Worm (Caenorhabditis elegans): ENCODE data around the gene M01F1.8.

The M01F1.8 gene

DNA sequence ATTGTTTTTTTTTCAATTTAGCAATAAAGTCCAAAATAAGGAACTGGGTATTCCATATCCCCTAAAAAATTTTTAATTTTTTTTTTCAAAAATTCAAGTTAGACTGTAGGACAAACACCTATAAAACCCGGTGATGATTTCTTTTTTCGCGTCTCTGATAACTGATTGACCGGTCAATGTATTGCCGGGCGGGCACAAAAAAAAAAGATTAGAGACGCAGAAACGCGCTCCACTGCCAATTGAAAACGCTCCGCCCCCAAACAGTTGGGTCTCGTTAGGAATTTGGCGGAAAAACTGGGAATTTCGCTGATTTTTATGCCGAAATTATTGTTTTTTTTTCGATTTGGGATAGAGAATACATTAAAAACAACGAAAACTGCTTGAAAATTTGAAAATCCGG, 34.0 kb downstream of the M01F1.8 start:
- TF ChIP-seq nhr-12 (tag; optimal IDR thresholded peaks at IDR 0.05) (no peak), ceh-82 (tag; optimal IDR thresholded peaks at IDR 0.05) (no peak), alr-1 (tag; optimal IDR thresholded peaks at IDR 0.05) (no peak), fos-1 (tag; optimal IDR thresholded peaks at IDR 0.05) (peak; percentile 39), lin-13 (GFP tag; optimal IDR thresholded peaks at IDR 0.05) (no peak), ztf-1 (GFP tag; conservative IDR thresholded peaks at IDR 0.05) (no peak), unc-55 (GFP tag; optimal IDR thresholded peaks at IDR 0.05) (no peak)

DNA sequence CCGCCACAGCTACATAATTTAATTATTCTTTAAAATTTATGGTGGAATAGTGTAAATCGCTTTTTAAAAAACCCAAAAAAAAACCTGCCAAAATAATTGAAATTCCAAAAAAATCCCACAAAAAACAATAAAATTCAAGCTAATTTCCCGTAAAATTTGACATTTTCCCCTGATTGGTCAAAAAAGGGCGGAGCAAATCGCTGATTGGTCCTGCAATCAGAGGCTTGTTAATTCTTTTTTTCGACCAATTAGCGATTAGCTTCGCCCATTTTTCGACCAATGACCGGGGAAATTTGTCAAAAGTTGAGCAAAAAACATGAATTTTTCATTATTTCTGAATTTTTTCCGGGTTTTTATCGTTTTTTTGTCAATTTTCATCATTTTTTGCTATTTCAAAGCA, 35.3 kb downstream of the M01F1.8 start:
- no peak for TF ChIP-seq ztf-11 (tag; optimal IDR thresholded peaks at IDR 0.05)
- no peak for TF ChIP-seq nhr-12 (tag; optimal IDR thresholded peaks at IDR 0.05)
- TF ChIP-seq ztf-1 (GFP tag; conservative IDR thresholded peaks at IDR 0.05): no peak
- TF ChIP-seq dmd-4 (tag; optimal IDR thresholded peaks at IDR 0.05): no peak
- no peak for TF ChIP-seq unc-55 (GFP tag; optimal IDR thresholded peaks at IDR 0.05)
- no peak for TF ChIP-seq mab-5 (tag; optimal IDR thresholded peaks at IDR 0.05)
- no peak for TF ChIP-seq nhr-11 (tag; optimal IDR thresholded peaks at IDR 0.05)
- no peak for TF ChIP-seq gmeb-1 (tag; optimal IDR thresholded peaks at IDR 0.05)
- no peak for TF ChIP-seq fos-1 (tag; optimal IDR thresholded peaks at IDR 0.05)
- TF ChIP-seq ceh-16 (tag; optimal IDR thresholded peaks at IDR 0.05): no peak
- TF ChIP-seq sem-4 (tag; optimal IDR thresholded peaks at IDR 0.05): no peak
- no peak for TF ChIP-seq ztf-4 (tag; optimal IDR thresholded peaks at IDR 0.05)
- no peak for TF ChIP-seq lin-11 (tag; optimal IDR thresholded peaks at IDR 0.05)

DNA sequence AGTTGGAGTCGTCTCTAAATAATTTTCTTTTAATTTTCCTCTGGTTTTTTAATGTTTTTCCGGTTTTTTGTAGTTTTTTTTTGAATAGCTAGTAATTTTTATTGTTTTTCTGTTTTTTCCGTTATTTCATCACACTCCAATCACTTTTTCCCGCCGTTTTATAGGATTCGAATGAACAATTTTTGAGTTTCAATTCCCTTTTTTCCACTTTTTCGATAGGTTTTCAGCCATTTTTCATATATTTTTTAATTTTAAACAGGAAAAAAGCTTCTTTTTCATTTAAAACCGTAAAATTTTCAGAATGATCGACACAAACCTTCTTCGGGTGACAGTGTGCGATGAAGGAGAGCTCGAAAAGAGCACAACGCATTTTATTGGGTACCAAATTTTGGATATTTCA, 40.9 kb downstream of the M01F1.8 start, which contains the start of gene pph-6:
Gene pph-6 (plus strand): TSS at position 301 of the 400 bp plus-strand sequence.
- TF ChIP-seq nhr-129 (tag; optimal IDR thresholded peaks at IDR 0.05): no peak
- TF ChIP-seq skn-1 (tag; optimal IDR thresholded peaks at IDR 0.05): no peak
- no peak for TF ChIP-seq lin-11 (tag; optimal IDR thresholded peaks at IDR 0.05)
- TF ChIP-seq nhr-237 (tag; optimal IDR thresholded peaks at IDR 0.05): no peak
- TF ChIP-seq nhr-23 (tag; optimal IDR thresholded peaks at IDR 0.05): no peak
- TF ChIP-seq egl-27 (tag; optimal IDR thresholded peaks at IDR 0.05): no peak
- no peak for TF ChIP-seq ztf-4 (tag; optimal IDR thresholded peaks at IDR 0.05)
- TF ChIP-seq nhr-10 (tag; optimal IDR thresholded peaks at IDR 0.05): no peak
- TF ChIP-seq sem-4 (tag; optimal IDR thresholded peaks at IDR 0.05): no peak

DNA sequence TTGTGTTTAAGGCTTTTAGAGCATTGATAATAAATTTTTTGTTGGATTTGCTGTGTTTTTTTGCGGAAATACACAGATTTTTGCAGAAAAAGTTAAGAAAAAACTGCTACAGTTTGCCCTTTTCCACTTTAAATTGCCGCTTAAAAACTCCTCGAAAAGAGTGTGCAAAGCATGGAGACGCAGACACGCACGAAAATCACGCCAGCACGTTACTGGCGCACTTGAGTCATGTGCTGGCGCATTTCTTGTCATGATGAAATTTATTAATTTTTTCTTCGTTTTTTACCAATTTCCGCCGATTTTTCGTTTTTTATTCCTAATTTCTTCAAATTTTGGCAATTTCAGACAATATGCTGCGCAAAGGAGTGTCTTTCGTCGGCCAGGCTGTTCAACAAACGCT, 42.3 kb downstream of the M01F1.8 start, which contains the start of gene C34C12.8:
Gene C34C12.8 (plus strand): TSS at position 346 of the 400 bp plus-strand sequence.
- TF ChIP-seq mdl-1 (tag; optimal IDR thresholded peaks at IDR 0.05) (peak in 1 of 2 experiments; percentile 73), elt-3 (tag; optimal IDR thresholded peaks at IDR 0.05) (no peak), lin-11 (tag; optimal IDR thresholded peaks at IDR 0.05) (peak; percentile 93), F13H6.1 (tag; optimal IDR thresholded peaks at IDR 0.05) (peak; percentile 93), ceh-16 (tag; optimal IDR thresholded peaks at IDR 0.05) (peak; percentile 79), ztf-4 (tag; optimal IDR thresholded peaks at IDR 0.05) (peak; percentile 94), Y55F3AM.14 (GFP tag; optimal IDR thresholded peaks at IDR 0.05) (peak; percentile 80), ZK546.5 (tag; optimal IDR thresholded peaks at IDR 0.05) (peak; percentile 65), mbf-1 (tag; optimal IDR thresholded peaks at IDR 0.05) (no peak), snpc-4 (tag; optimal IDR thresholded peaks at IDR 0.05) (peak; percentile 71), lin-39 (tag; optimal IDR thresholded peaks at IDR 0.05) (no peak), nhr-129 (tag; optimal IDR thresholded peaks at IDR 0.05) (peak; percentile 91), skn-1 (tag; optimal IDR thresholded peaks at IDR 0.05) (no peak), zag-1 (tag; optimal IDR thresholded peaks at IDR 0.05) (peak; percentile 81), unc-55 (GFP tag; optimal IDR thresholded peaks at IDR 0.05) (peak; percentile 97), fos-1 (tag; optimal IDR thresholded peaks at IDR 0.05) (peak; percentile 70), nhr-21 (tag; optimal IDR thresholded peaks at IDR 0.05) (peak; percentile 96), sma-9 (GFP tag; optimal IDR thresholded peaks at IDR 0.05) (peak; percentile 97), sma-9 (tag; optimal IDR thresholded peaks at IDR 0.05) (no peak), sem-4 (tag; optimal IDR thresholded peaks at IDR 0.05) (peak; percentile 94), elt-1 (tag; optimal IDR thresholded peaks at IDR 0.05) (peak; percentile 41), peb-1 (tag; optimal IDR thresholded peaks at IDR 0.05) (no peak), alr-1 (tag; optimal IDR thresholded peaks at IDR 0.05) (no peak), ceh-82 (tag; optimal IDR thresholded peaks at IDR 0.05) (peak; percentile 71), egl-27 (tag; optimal IDR thresholded peaks at IDR 0.05) (peak; percentile 93), R02D3.7 (tag; optimal IDR thresholded peaks at IDR 0.05) (peak; percentile 77), nhr-11 (tag; optimal IDR thresholded peaks at IDR 0.05) (no peak), lsy-2 (tag; optimal IDR thresholded peaks at IDR 0.05) (peak; percentile 97), nhr-10 (tag; optimal IDR thresholded peaks at IDR 0.05) (peak; percentile 85), nhr-237 (tag; optimal IDR thresholded peaks at IDR 0.05) (peak; percentile 69), sma-3 (GFP tag; optimal IDR thresholded peaks at IDR 0.05) (peak; percentile 95), nhr-77 (tag; optimal IDR thresholded peaks at IDR 0.05) (peak; percentile 85), aly-2 (tag; optimal IDR thresholded peaks at IDR 0.05) (peak; percentile 48), crh-2 (tag; optimal IDR thresholded peaks at IDR 0.05) (peak; percentile 96), nhr-6 (tag; optimal IDR thresholded peaks at IDR 0.05) (peak; percentile 86), unc-39 (tag; optimal IDR thresholded peaks at IDR 0.05) (no peak), C34F6.9 (tag; optimal IDR thresholded peaks at IDR 0.05) (peak; percentile 97), lin-13 (GFP tag; optimal IDR thresholded peaks at IDR 0.05) (peak; percentile 94), nhr-12 (tag; optimal IDR thresholded peaks at IDR 0.05) (no peak), nhr-23 (tag; optimal IDR thresholded peaks at IDR 0.05) (no peak), gmeb-1 (tag; optimal IDR thresholded peaks at IDR 0.05) (peak; percentile 98), unc-62 (GFP tag; optimal IDR thresholded peaks at IDR 0.05) (peak; percentile 58)

Measured in whole organism, L2 larva.